Worm (Caenorhabditis elegans) whole organism, early embryonic: ENCODE data around the gene sre-26.

ENCODE experiments used
- B0310.2 ChIP-seq: sonication (generic microtip); optimal IDR thresholded peaks from 2 replicates; lab custom pipeline; 2016; ENCODE audit warnings: mild to moderate bottlenecking, missing genetic modification characterization, missing compliant biosample characterization
- F13C5.2 ChIP-seq: sonication (generic microtip); optimal IDR thresholded peaks from 2 replicates; lab custom pipeline; 2017; ENCODE audit warnings: mild to moderate bottlenecking, missing genetic modification characterization, inconsistent platforms, missing compliant biosample characterization
- ama-1 ChIP-seq: fragments of 150-350 bp; optimal IDR thresholded peaks from 2 replicates; lab custom pipeline; 2014
- flt-1 ChIP-seq: fragments of 200-800 bp; sonication (Bioruptor generic); IDR thresholded peaks from 2 replicates; pipeline ENCODE4 v1.3.6; 2022; ENCODE audit warnings: missing genetic modification characterization, missing compliant biosample characterization
- pes-1 ChIP-seq: fragments of 200-800 bp; sonication (Bioruptor generic); IDR thresholded peaks from 2 replicates; pipeline ENCODE4 v1.3.6; 2022; ENCODE audit warnings: missing genetic modification reagents, missing genetic modification characterization, missing compliant biosample characterization
- scrt-1 ChIP-seq: fragments of 200-800 bp; sonication (Bioruptor generic); IDR thresholded peaks from 2 replicates; pipeline ENCODE4 v1.3.6; 2022; ENCODE audit warnings: missing genetic modification characterization, missing compliant biosample characterization

- TF ChIP-seq pes-1 (GFP tag; lab: Robert Waterston, UW) (no peak), ama-1 (no peak), flt-1 (no peak), scrt-1 (GFP tag; lab: Robert Waterston, UW) (no peak), F13C5.2 (tag; lab: Kevin White, UChicago) (no peak), B0310.2 (tag; lab: Kevin White, UChicago) (no peak)
Observed at ce11 chrII:12425644-12426222, 5.3 kb upstream of the sre-26 start, which contains the start of gene daf-22.
